Worm (Caenorhabditis elegans): ENCODE results near the gene idpp-6.
A peak's percentile ranks its signal among the peaks of the same experiment; 100 is the strongest.

Gene idpp-6

ce11 chrX:6740282-6740982 lies 42.5 kb upstream of the idpp-6 start (continued):
- TF ChIP-seq hlh-4 (tag; optimal IDR thresholded peaks at IDR 0.05) = no peak
- peak; percentile 70 for TF ChIP-seq unc-86 (tag; optimal IDR thresholded peaks at IDR 0.05)
- TF ChIP-seq nhr-71 (tag; optimal IDR thresholded peaks at IDR 0.05) = no peak
- no peak for TF ChIP-seq ceh-8 (GFP tag; optimal IDR thresholded peaks at IDR 0.05)
- TF ChIP-seq pqm-1 (tag; optimal IDR thresholded peaks at IDR 0.05) = no peak
- TF ChIP-seq ztf-4 (tag; optimal IDR thresholded peaks at IDR 0.05) = no peak
- TF ChIP-seq vab-15 (tag; optimal IDR thresholded peaks at IDR 0.05) = no peak
- peak; percentile 7 for TF ChIP-seq isw-1 (GFP tag; IDR thresholded peaks at IDR 0.05)
- TF ChIP-seq unc-62 (GFP tag; optimal IDR thresholded peaks at IDR 0.05) = no peak

DNA sequence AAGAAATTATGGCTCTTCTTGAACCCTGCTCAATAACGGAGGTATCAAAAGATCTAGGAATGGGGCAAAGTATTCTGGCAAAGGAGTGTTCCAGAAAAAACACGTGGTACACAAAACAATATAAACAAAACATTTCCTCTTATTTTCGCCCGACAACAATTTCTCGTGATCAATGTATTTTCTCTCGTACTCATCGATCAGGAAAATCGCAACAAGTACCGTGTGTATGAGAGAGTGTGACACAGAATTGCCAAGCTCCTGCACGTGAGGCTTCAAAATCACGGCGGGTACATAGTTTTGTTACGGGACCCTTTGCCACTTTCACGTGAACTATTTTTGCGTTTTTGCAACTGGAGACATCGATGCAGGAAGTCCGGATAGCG lies 42.0 kb upstream of the idpp-6 start:
- TF ChIP-seq nhr-20 (tag; optimal IDR thresholded peaks at IDR 0.05) = peak; percentile 86
- peak; percentile 12 for TF ChIP-seq sox-4 (tag; optimal IDR thresholded peaks at IDR 0.05)
- TF ChIP-seq lsy-2 (tag; optimal IDR thresholded peaks at IDR 0.05) = peak; percentile 40 to 49
- no peak for TF ChIP-seq efl-3 (GFP tag; optimal IDR thresholded peaks at IDR 0.05)
- TF ChIP-seq ceh-82 (tag; optimal IDR thresholded peaks at IDR 0.05) = no peak
- no peak for TF ChIP-seq egl-13 (tag; optimal IDR thresholded peaks at IDR 0.05)
- TF ChIP-seq nhr-90 (tag; optimal IDR thresholded peaks at IDR 0.05; ENCODE audit: poor library complexity) = peak; percentile 20
- TF ChIP-seq tbx-2 (tag; optimal IDR thresholded peaks at IDR 0.05) = peak; percentile 76
- TF ChIP-seq nhr-47 (tag; optimal IDR thresholded peaks at IDR 0.05) = peak; percentile 49
- no peak for TF ChIP-seq hlh-17 (GFP tag; optimal IDR thresholded peaks at IDR 0.05; ENCODE audit: borderline replicate concordance)
- TF ChIP-seq zip-4 (GFP tag; optimal IDR thresholded peaks at IDR 0.05) = no peak
- TF ChIP-seq snu-23 (GFP tag; optimal IDR thresholded peaks at IDR 0.05) = peak; percentile 85
- TF ChIP-seq lin-39 (tag; optimal IDR thresholded peaks at IDR 0.05) = peak; percentile 83
- TF ChIP-seq unc-98 (GFP tag; IDR thresholded peaks at IDR 0.05) = peak; percentile 42; the same call in 1 of the 2 replicates
- peak; percentile 85 for TF ChIP-seq lin-14 (GFP tag; optimal IDR thresholded peaks at IDR 0.05)
- TF ChIP-seq ceh-90 (tag; optimal IDR thresholded peaks at IDR 0.05) = no peak
- no peak for TF ChIP-seq aly-2 (tag; optimal IDR thresholded peaks at IDR 0.05)
- no peak for TF ChIP-seq vab-15 (tag; optimal IDR thresholded peaks at IDR 0.05)
- TF ChIP-seq nhr-84 (tag; optimal IDR thresholded peaks at IDR 0.05) = no peak
- no peak for TF ChIP-seq fkh-10 (GFP tag; optimal IDR thresholded peaks at IDR 0.05)
- peak; percentile 92 for TF ChIP-seq unc-130 (tag; optimal IDR thresholded peaks at IDR 0.05)
- TF ChIP-seq mdl-1 (tag; optimal IDR thresholded peaks at IDR 0.05) = peak in 1 of 2 experiments; percentile 81
- TF ChIP-seq hlh-4 (tag; optimal IDR thresholded peaks at IDR 0.05) = no peak
- no peak for TF ChIP-seq ceh-63 (GFP tag; optimal IDR thresholded peaks at IDR 0.05)
- peak; percentile 93 for TF ChIP-seq rnt-1 (tag; optimal IDR thresholded peaks at IDR 0.05)
- TF ChIP-seq nhr-85 (tag) = peak; percentile 83
- peak; percentile 52 for TF ChIP-seq ama-1 (optimal IDR thresholded peaks at IDR 0.05)
- peak; percentile 40 for TF ChIP-seq mef-2 (tag; optimal IDR thresholded peaks at IDR 0.05)
- peak; percentile 72 for TF ChIP-seq nhr-11 (tag; optimal IDR thresholded peaks at IDR 0.05)
- peak; percentile 12 to 34 for TF ChIP-seq efl-1 (optimal IDR thresholded peaks at IDR 0.05)
- peak in 1 of 2 experiments; percentile 20 for TF ChIP-seq efl-1 (GFP tag; optimal IDR thresholded peaks at IDR 0.05 in 1 of 2)
- TF ChIP-seq nhr-76 (tag; optimal IDR thresholded peaks at IDR 0.05) = no peak
- no peak for TF ChIP-seq nhr-12 (tag; optimal IDR thresholded peaks at IDR 0.05)
- peak; percentile 46 for TF ChIP-seq mep-1 (tag; optimal IDR thresholded peaks at IDR 0.05)
- TF ChIP-seq lin-15B (tag; optimal IDR thresholded peaks at IDR 0.05) = no peak
- no peak for TF ChIP-seq pag-3 (tag; optimal IDR thresholded peaks at IDR 0.05; ENCODE audit: borderline replicate concordance, insufficient read depth)
- TF ChIP-seq pax-3 (tag; optimal IDR thresholded peaks at IDR 0.05) = no peak
- peak; percentile 56 for TF ChIP-seq ztf-4 (tag; optimal IDR thresholded peaks at IDR 0.05)
- peak; percentile 28 for TF ChIP-seq irx-1 (tag; optimal IDR thresholded peaks at IDR 0.05)
- no peak for TF ChIP-seq aha-1 (tag; optimal IDR thresholded peaks at IDR 0.05)
- no peak for TF ChIP-seq ces-1 (GFP tag; optimal IDR thresholded peaks at IDR 0.05)
- peak in 2 of 3 experiments; percentile 21 to 37 for TF ChIP-seq dpl-1 (GFP tag; optimal IDR thresholded peaks at IDR 0.05)
- TF ChIP-seq nhr-77 (tag; optimal IDR thresholded peaks at IDR 0.05) = no peak
- TF ChIP-seq lin-13 (GFP tag; optimal IDR thresholded peaks at IDR 0.05) = peak; percentile 2
- no peak for TF ChIP-seq C34B4.2 (tag; optimal IDR thresholded peaks at IDR 0.05)
